Fruit fly (Drosophila melanogaster): ENCODE results near the gene NP15.6.

Gene NP15.6

dm6 chr3R:18983614-18984185 lies 43.5 kb upstream of the NP15.6 start, which contains the start of the genes snRNP-U1-C and gukh (continued):
- TF ChIP-seq CG6791 (GFP tag; IDR thresholded peaks at IDR 0.05; ENCODE audit: partially characterized antibody) (peak; percentile 39; the same call in 2 of the 3 replicates), dysf (GFP tag; IDR thresholded peaks at IDR 0.05) (peak; percentile 84), pita (GFP tag; optimal IDR thresholded peaks at IDR 0.05) (peak; percentile 95), D (optimal IDR thresholded peaks at IDR 0.05) (no peak), D (GFP tag; optimal IDR thresholded peaks at IDR 0.05) (peak; percentile 53), CG18619 (GFP tag; optimal IDR thresholded peaks at IDR 0.05) (peak; percentile 74), luna (GFP tag; optimal IDR thresholded peaks at IDR 0.05) (no peak), tgo (GFP tag; IDR thresholded peaks at IDR 0.05) (peak; percentile 85; the same call in 2 of the 3 replicates), CG1233 (GFP tag; optimal IDR thresholded peaks at IDR 0.05) (peak; percentile 79), Hmx (GFP tag; optimal IDR thresholded peaks at IDR 0.05) (no peak), tup (GFP tag; optimal IDR thresholded peaks at IDR 0.05) (peak; percentile 73), CG4404 (GFP tag; IDR thresholded peaks at IDR 0.05) (peak; percentile 70), CG4617 (GFP tag; optimal IDR thresholded peaks at IDR 0.05; ENCODE audit: borderline replicate concordance) (peak; percentile 88), wek (GFP tag; optimal IDR thresholded peaks at IDR 0.05) (peak; percentile 27), CG13287 (GFP tag; IDR thresholded peaks at IDR 0.05; ENCODE audit: partially characterized antibody) (peak; percentile 88), CG3847 (GFP tag; IDR thresholded peaks at IDR 0.05) (peak; percentile 91), trh (GFP tag; optimal IDR thresholded peaks at IDR 0.05) (peak; percentile 61), gsb (GFP tag; IDR thresholded peaks at IDR 0.05) (peak; percentile 69), trem (tag; optimal IDR thresholded peaks at IDR 0.05) (peak; percentile 85), CG11247 (GFP tag; IDR thresholded peaks at IDR 0.05) (peak; percentile 81), row (GFP tag; IDR thresholded peaks at IDR 0.05) (peak; percentile 95), CG1024 (GFP tag; IDR thresholded peaks at IDR 0.05) (peak; percentile 29; the same call in 1 of the 2 replicates), gcm (GFP tag; optimal IDR thresholded peaks at IDR 0.05) (peak; percentile 69), pho (GFP tag; optimal IDR thresholded peaks at IDR 0.05) (peak; percentile 32), zen (tag; optimal IDR thresholded peaks at IDR 0.05) (peak; percentile 67), PHDP (tag; optimal IDR thresholded peaks at IDR 0.05) (peak; percentile 90), CG13424 (tag; optimal IDR thresholded peaks at IDR 0.05) (peak; percentile 88), CG11560 (tag; IDR thresholded peaks at IDR 0.05) (peak; percentile 68; the same call in 2 of the 3 replicates), unpg (GFP tag; optimal IDR thresholded peaks at IDR 0.05) (peak; percentile 87), CkIIα-i1 (GFP tag; IDR thresholded peaks at IDR 0.05) (no peak), fd96Cb (tag; optimal IDR thresholded peaks at IDR 0.05) (peak; percentile 57), Lim3 (GFP tag; IDR thresholded peaks at IDR 0.05) (no peak), Bteb2 (GFP tag; optimal IDR thresholded peaks at IDR 0.05) (peak; percentile 41), Kr (GFP tag; optimal IDR thresholded peaks at IDR 0.05) (no peak), CG42726 (GFP tag; IDR thresholded peaks at IDR 0.05; ENCODE audit: partially characterized antibody) (peak; percentile 55), E2f1 (GFP tag; IDR thresholded peaks at IDR 0.05) (peak; percentile 78), hbn (GFP tag; IDR thresholded peaks at IDR 0.05; ENCODE audit: partially characterized antibody) (peak; percentile 69; the same call in 1 of the 2 replicates), wor (GFP tag; IDR thresholded peaks at IDR 0.05) (peak; percentile 64), Usf (GFP tag; optimal IDR thresholded peaks at IDR 0.05) (peak; percentile 14), emc (GFP tag; optimal IDR thresholded peaks at IDR 0.05) (no peak), az2 (GFP tag; optimal IDR thresholded peaks at IDR 0.05) (peak; percentile 81), CG2120 (GFP tag; optimal IDR thresholded peaks at IDR 0.05) (peak; percentile 84), slp2 (GFP tag; optimal IDR thresholded peaks at IDR 0.05) (no peak), CG8765 (GFP tag; IDR thresholded peaks at IDR 0.05) (peak; percentile 40), ac (GFP tag; optimal IDR thresholded peaks at IDR 0.05) (no peak), oc (tag; optimal IDR thresholded peaks at IDR 0.05) (peak; percentile 75), Nf-YB (GFP tag; optimal IDR thresholded peaks at IDR 0.05) (peak; percentile 60), Camta (GFP tag; optimal IDR thresholded peaks at IDR 0.05) (no peak), CG32772 (GFP tag; IDR thresholded peaks at IDR 0.05) (peak; percentile 60; the same call in 1 of the 2 replicates), Aef1 (GFP tag; IDR thresholded peaks at IDR 0.05) (no peak; the same call in 2 of the 3 replicates)

Data from whole organism, embryonic.